Fruit fly (Drosophila melanogaster) whole organism, embryonic: ENCODE measurements around the gene Unc-115a.

ENCODE experiments used
- Aef1 ChIP-seq: fragments of 200-800 bp; sonication (Bioruptor generic); IDR thresholded peaks from 3 replicates; pipeline ENCODE4 v1.3.6; 2022; ENCODE audit warnings: missing biosample characterization, missing genetic modification characterization
- CG10565 ChIP-seq: fragments of 200-800 bp; sonication (Bioruptor generic); optimal IDR thresholded peaks from 3 replicates; lab custom pipeline; 2016; ENCODE audit warnings: missing biosample characterization, mild to moderate bottlenecking, missing genetic modification characterization
- CG11085 ChIP-seq: fragments of 200-800 bp; sonication (Bioruptor generic); IDR thresholded peaks from 2 replicates; pipeline ENCODE4 v1.3.6; 2022; ENCODE audit warnings: missing biosample characterization, missing genetic modification characterization
- CG11723 ChIP-seq: fragments of 200-800 bp; sonication (Bioruptor generic); optimal IDR thresholded peaks from 2 replicates; lab custom pipeline; 2017; ENCODE audit warnings: missing biosample characterization, mild to moderate bottlenecking, missing genetic modification characterization
- CG15479 ChIP-seq: fragments of 200-800 bp; sonication (Bioruptor generic); optimal IDR thresholded peaks from 3 replicates; lab custom pipeline; 2019; ENCODE audit warnings: missing biosample characterization, mild to moderate bottlenecking, missing genetic modification characterization, moderate library complexity
- CG2875 ChIP-seq: fragments of 200-800 bp; sonication (Bioruptor generic); optimal IDR thresholded peaks from 2 replicates; lab custom pipeline; 2017; ENCODE audit warnings: missing biosample characterization, mild to moderate bottlenecking, missing genetic modification characterization, missing genetic modification reagents
- CG2889 ChIP-seq: fragments of 200-800 bp; sonication (Bioruptor generic); IDR thresholded peaks from 3 replicates; pipeline ENCODE4 v1.3.6; 2022; ENCODE audit warnings: missing biosample characterization, missing genetic modification characterization
- CG3726 ChIP-seq: fragments of 200-800 bp; sonication (Bioruptor generic); IDR thresholded peaks from 3 replicates; pipeline ENCODE4, ENCODE4 v1.3.6; 2022; ENCODE audit warnings: missing biosample characterization, missing genetic modification characterization
- CG4282 ChIP-seq: fragments of 200-800 bp; sonication (Bioruptor generic); optimal IDR thresholded peaks from 2 replicates; lab custom pipeline; 2016; ENCODE audit warnings: missing biosample characterization, missing genetic modification characterization
- CG4360 ChIP-seq: fragments of 200-800 bp; sonication (Bioruptor generic); IDR thresholded peaks from 2 replicates; pipeline ENCODE4 v1.3.6; 2022; ENCODE audit warnings: missing biosample characterization, missing genetic modification characterization
- CG5953 ChIP-seq: fragments of 200-800 bp; sonication (Bioruptor generic); IDR thresholded peaks from 2 replicates; pipeline ENCODE4 v1.3.6; 2022; ENCODE audit warnings: missing biosample characterization, missing genetic modification characterization
- CG6175 ChIP-seq: fragments of 200-800 bp; sonication (Bioruptor generic); IDR thresholded peaks from 3 replicates; pipeline ENCODE4 v1.3.6; 2022; ENCODE audit warnings: missing biosample characterization, missing genetic modification characterization
- CG8359 ChIP-seq: fragments of 200-800 bp; sonication (Bioruptor generic); optimal IDR thresholded peaks from 2 replicates; lab custom pipeline; 2017; ENCODE audit warnings: missing biosample characterization, mild to moderate bottlenecking, missing genetic modification characterization, borderline replicate concordance
- CG8388 ChIP-seq: fragments of 200-800 bp; sonication (Bioruptor generic); optimal IDR thresholded peaks from 2 replicates; lab custom pipeline; 2019; ENCODE audit warnings: missing biosample characterization, mild to moderate bottlenecking, missing genetic modification characterization, moderate library complexity
- CG9215 ChIP-seq: fragments of 200-800 bp; sonication (Bioruptor generic); IDR thresholded peaks from 2 replicates; pipeline ENCODE4 v1.3.6; 2022; ENCODE audit warnings: missing biosample characterization, missing genetic modification characterization
- Camta ChIP-seq: fragments of 200-800 bp; sonication (Bioruptor generic); optimal IDR thresholded peaks from 2 replicates; lab custom pipeline; 2016; ENCODE audit warnings: missing biosample characterization, missing genetic modification characterization
- Chrac-16 ChIP-seq: fragments of 200-800 bp; sonication (Bioruptor generic); optimal IDR thresholded peaks from 3 replicates; lab custom pipeline; 2016; ENCODE audit warnings: missing biosample characterization, missing genetic modification characterization
- E2f2 ChIP-seq: fragments of 200-800 bp; sonication (Bioruptor generic); IDR thresholded peaks from 2 replicates; pipeline ENCODE4 v1.3.6; 2022; ENCODE audit warnings: missing biosample characterization, missing genetic modification characterization
- ERR ChIP-seq: fragments of 200-800 bp; sonication (Bioruptor generic); optimal IDR thresholded peaks from 2 replicates; lab custom pipeline; 2016; ENCODE audit warnings: missing biosample characterization, missing genetic modification characterization
- Ets65A ChIP-seq: fragments of 200-800 bp; sonication (Bioruptor generic); peaks from one replicate; lab custom pipeline; 2016; ENCODE audit warnings: missing biosample characterization, missing genetic modification characterization
- Gug ChIP-seq: fragments of 200-800 bp; sonication (Bioruptor generic); IDR thresholded peaks from 4 replicates; pipeline ENCODE4 v1.3.6; 2022; ENCODE audit warnings: missing biosample characterization, missing genetic modification characterization
- Hand ChIP-seq: fragments of 200-800 bp; sonication (Bioruptor generic); optimal IDR thresholded peaks from 2 replicates; lab custom pipeline; 2017; ENCODE audit warnings: mild to moderate bottlenecking, missing biosample characterization, missing genetic modification reagents, missing genetic modification characterization
- Hmr ChIP-seq: fragments of 200-800 bp; sonication (Bioruptor generic); optimal IDR thresholded peaks from 3 replicates; lab custom pipeline; 2017; ENCODE audit warnings: mild to moderate bottlenecking, missing biosample characterization, missing genetic modification reagents, missing genetic modification characterization
- Hr3 ChIP-seq: fragments of 200-800 bp; sonication (Bioruptor generic); optimal IDR thresholded peaks from 3 replicates; lab custom pipeline; 2016; ENCODE audit warnings: missing biosample characterization, missing genetic modification characterization
- Hr39 ChIP-seq: fragments of >200 bp; optimal IDR thresholded peaks from 2 replicates; lab custom pipeline; 2017
- NK7.1 ChIP-seq: fragments of 200-800 bp; sonication (Bioruptor generic); optimal IDR thresholded peaks from 3 replicates; lab custom pipeline; 2016; ENCODE audit warnings: missing biosample characterization, missing genetic modification characterization
- Nf-YA ChIP-seq: fragments of 200-800 bp; sonication (Bioruptor generic); IDR thresholded peaks from 2 replicates; pipeline ENCODE4 v1.3.6; 2022; ENCODE audit warnings: missing biosample characterization, missing genetic modification characterization
- abd-A ChIP-seq: fragments of 200-800 bp; sonication (Bioruptor generic); optimal IDR thresholded peaks from 3 replicates; lab custom pipeline; 2019; ENCODE audit warnings: missing biosample characterization, mild to moderate bottlenecking, missing genetic modification characterization, moderate library complexity
- ap ChIP-seq: fragments of 200-800 bp; sonication (Bioruptor generic); IDR thresholded peaks from 2 replicates; pipeline ENCODE4 v1.3.6; 2022; ENCODE audit warnings: missing biosample characterization, missing genetic modification characterization
- az2 ChIP-seq: fragments of 200-800 bp; sonication (Bioruptor generic); optimal IDR thresholded peaks from 3 replicates; lab custom pipeline; 2016; ENCODE audit warnings: missing biosample characterization, missing genetic modification characterization
- bab2 ChIP-seq: fragments of 200-800 bp; sonication (Bioruptor generic); optimal IDR thresholded peaks from 2 replicates; lab custom pipeline; 2016; ENCODE audit warnings: missing biosample characterization, missing genetic modification characterization
- cg ChIP-seq: fragments of 200-800 bp; sonication (Bioruptor generic); optimal IDR thresholded peaks from 3 replicates; lab custom pipeline; 2019; ENCODE audit warnings: missing biosample characterization, mild to moderate bottlenecking, missing genetic modification characterization, moderate library complexity
- dati ChIP-seq: fragments of 200-800 bp; sonication (Bioruptor generic); IDR thresholded peaks from 2 replicates; pipeline ENCODE4 v1.3.6; 2022; ENCODE audit warnings: missing biosample characterization, missing genetic modification characterization
- dimm ChIP-seq: fragments of 200-800 bp; sonication (Bioruptor generic); IDR thresholded peaks from 2 replicates; pipeline ENCODE4 v1.3.6; 2022; ENCODE audit warnings: missing biosample characterization, missing genetic modification characterization
- dmrt11E ChIP-seq: fragments of 200-800 bp; sonication (Bioruptor generic); optimal IDR thresholded peaks from 3 replicates; lab custom pipeline; 2018; ENCODE audit warnings: missing biosample characterization, mild to moderate bottlenecking, missing genetic modification characterization, moderate library complexity
- fd96Cb ChIP-seq: fragments of 200-800 bp; sonication (Bioruptor generic); optimal IDR thresholded peaks from 2 replicates; lab custom pipeline; 2018; ENCODE audit warnings: missing biosample characterization, mild to moderate bottlenecking, missing genetic modification characterization, moderate library complexity
- her ChIP-seq: fragments of 200-800 bp; sonication (Bioruptor generic); optimal IDR thresholded peaks from 2 replicates; lab custom pipeline; 2016; ENCODE audit warnings: missing biosample characterization, missing genetic modification characterization
- hth ChIP-seq: fragments of >200 bp; optimal IDR thresholded peaks from 2 replicates; lab custom pipeline; 2017; ENCODE audit warnings: inconsistent platforms
- jumu ChIP-seq: fragments of 200-800 bp; sonication (Bioruptor generic); optimal IDR thresholded peaks from 3 replicates; lab custom pipeline; 2016; ENCODE audit warnings: missing biosample characterization, missing genetic modification characterization
- mam ChIP-seq: fragments of 200-800 bp; sonication (Bioruptor generic); optimal IDR thresholded peaks from 3 replicates; lab custom pipeline; 2016; ENCODE audit warnings: missing biosample characterization, missing genetic modification characterization
- mirr ChIP-seq: fragments of 200-800 bp; sonication (Bioruptor generic); optimal IDR thresholded peaks from 3 replicates; lab custom pipeline; 2018; ENCODE audit warnings: missing biosample characterization, mild to moderate bottlenecking, missing genetic modification characterization
- onecut ChIP-seq: fragments of 200-800 bp; sonication (Bioruptor generic); IDR thresholded peaks from 2 replicates; pipeline ENCODE4 v1.3.6; 2022; ENCODE audit warnings: missing biosample characterization, missing genetic modification characterization
- otp ChIP-seq: fragments of 200-800 bp; sonication (Bioruptor generic); IDR thresholded peaks from 3 replicates; pipeline ENCODE4, ENCODE4 v1.3.6; 2022; ENCODE audit warnings: missing biosample characterization, missing genetic modification characterization
- phol ChIP-seq: fragments of 200-800 bp; sonication (Bioruptor generic); optimal IDR thresholded peaks from 3 replicates; lab custom pipeline; 2018; ENCODE audit warnings: missing biosample characterization, mild to moderate bottlenecking, missing genetic modification characterization, moderate library complexity
- sc ChIP-seq, 3 experiments: fragments of >200 bp in 2 of 3; fragments of 200-800 bp in 1 of 3; sonication (Bioruptor generic) in 1 of 3; optimal IDR thresholded peaks; 2 replicates in 2 of 3; 3 replicates in 1 of 3; lab custom pipeline; 2017; ENCODE audit warnings: mild to moderate bottlenecking in 1 of 3, missing biosample characterization in 1 of 3, missing genetic modification characterization in 1 of 3, missing genetic modification reagents in 1 of 3
- sens-2 ChIP-seq: fragments of 200-800 bp; sonication (Bioruptor generic); IDR thresholded peaks from 2 replicates; pipeline ENCODE4 v1.3.6; 2022; ENCODE audit warnings: missing biosample characterization, missing genetic modification characterization
- sna ChIP-seq: fragments of 200-800 bp; sonication (Bioruptor generic); IDR thresholded peaks from 2 replicates; pipeline ENCODE4 v1.3.6; 2022; ENCODE audit warnings: missing biosample characterization, missing genetic modification characterization; ENCODE audit not compliant: partially characterized antibody
- trh ChIP-seq: fragments of 200-800 bp; sonication (Bioruptor generic); optimal IDR thresholded peaks from 2 replicates; lab custom pipeline; 2016; ENCODE audit warnings: missing biosample characterization, missing genetic modification characterization
- unc-4 ChIP-seq: fragments of 200-800 bp; sonication (Bioruptor generic); IDR thresholded peaks from 2 replicates; pipeline ENCODE4 v1.3.6; 2022; ENCODE audit warnings: missing biosample characterization, missing genetic modification characterization; ENCODE audit not compliant: partially characterized antibody
- unpg ChIP-seq: fragments of 200-800 bp; sonication (Bioruptor generic); optimal IDR thresholded peaks from 3 replicates; lab custom pipeline; 2018; ENCODE audit warnings: missing biosample characterization, mild to moderate bottlenecking, missing genetic modification characterization, moderate library complexity
- vnd ChIP-seq: fragments of 200-800 bp; sonication (Bioruptor generic); IDR thresholded peaks from 3 replicates; pipeline ENCODE4 v1.3.6; 2022; ENCODE audit warnings: missing biosample characterization, missing genetic modification characterization; ENCODE audit not compliant: partially characterized antibody
- zen2 ChIP-seq: fragments of 200-800 bp; sonication (Bioruptor generic); IDR thresholded peaks from 3 replicates; pipeline ENCODE4 v1.3.6; 2022; ENCODE audit warnings: missing biosample characterization, missing genetic modification characterization; ENCODE audit not compliant: partially characterized antibody

The Unc-115a gene

dm6 chr3R:9754487-9754886 is 49.3 kb upstream of the Unc-115a start, which contains the start of gene Tti1 (continued):
- TF ChIP-seq CG4360 (GFP tag; lab: Robert Waterston, UW): no peak
- TF ChIP-seq hth (lab: Kevin White, UChicago): no peak
- no peak for TF ChIP-seq CG3726 (GFP tag; lab: Robert Waterston, UW)
- 0 out of 2 replicates have a peak, but pooled peaks have one; percentile 27 for TF ChIP-seq sna (GFP tag; lab: Robert Waterston, UW)
- no peak for TF ChIP-seq jumu (GFP tag; lab: Kevin White, UChicago)
- TF ChIP-seq NK7.1 (GFP tag; lab: Kevin White, UChicago): no peak
- no peak for TF ChIP-seq az2 (GFP tag; lab: Kevin White, UChicago)
- TF ChIP-seq otp (GFP tag; lab: Robert Waterston, UW): no peak
- TF ChIP-seq phol: no peak
- TF ChIP-seq Hr39 (lab: Kevin White, UChicago): no peak
- no peak for TF ChIP-seq sens-2 (GFP tag; lab: Robert Waterston, UW)
- no peak for TF ChIP-seq bab2
- no peak for TF ChIP-seq Hr3 (GFP tag; lab: Kevin White, UChicago)
- peak; percentile 9; the same call in 1 of the 2 replicates for TF ChIP-seq CG11085 (GFP tag; lab: Robert Waterston, UW)
- TF ChIP-seq her (GFP tag; lab: Kevin White, UChicago): no peak
- no peak for TF ChIP-seq CG11723 (GFP tag; lab: Kevin White, UChicago)
- TF ChIP-seq zen2: 0 out of 3 replicates have a peak, but pooled peaks have one; percentile 7
- no peak for TF ChIP-seq Hand (GFP tag; lab: Kevin White, UChicago)
- TF ChIP-seq CG9215: no peak
- no peak for TF ChIP-seq dati (GFP tag; lab: Robert Waterston, UW)
- no peak for TF ChIP-seq unpg (GFP tag; lab: Kevin White, UChicago)
- no peak for TF ChIP-seq trh (GFP tag; lab: Kevin White, UChicago)
- no peak for TF ChIP-seq vnd
- TF ChIP-seq Camta (GFP tag; lab: Kevin White, UChicago): no peak
- TF ChIP-seq dimm (GFP tag; lab: Robert Waterston, UW): no peak
- no peak for TF ChIP-seq CG6175 (GFP tag; lab: Robert Waterston, UW)
- TF ChIP-seq CG5953 (GFP tag; lab: Robert Waterston, UW): no peak
- no peak for TF ChIP-seq CG10565 (GFP tag; lab: Kevin White, UChicago)
- no peak for TF ChIP-seq ERR
- no peak for TF ChIP-seq ap (GFP tag; lab: Robert Waterston, UW)
- TF ChIP-seq CG8388 (GFP tag; lab: Kevin White, UChicago): no peak
- TF ChIP-seq mam (GFP tag; lab: Kevin White, UChicago): no peak
- no peak for TF ChIP-seq CG2889
- no peak for TF ChIP-seq dmrt11E
- no peak for TF ChIP-seq CG2875
- peak; percentile 92 for TF ChIP-seq E2f2
- TF ChIP-seq Gug (GFP tag; lab: Robert Waterston, UW): no peak
- no peak for TF ChIP-seq CG4282
- no peak for TF ChIP-seq CG15479 (GFP tag; lab: Kevin White, UChicago)
- 0 out of 2 replicates have a peak, but pooled peaks have one; percentile 18 for TF ChIP-seq unc-4 (GFP tag; lab: Robert Waterston, UW)
- no peak for TF ChIP-seq sc (optimal IDR thresholded peaks at IDR 0.05; lab: Kevin White, UChicago)
- TF ChIP-seq sc (GFP tag; optimal IDR thresholded peaks at IDR 0.05; lab: Kevin White, UChicago): no peak
- TF ChIP-seq Hmr (GFP tag; lab: Kevin White, UChicago): no peak
- TF ChIP-seq mirr (GFP tag; lab: Kevin White, UChicago): no peak
- no peak for TF ChIP-seq Aef1 (GFP tag; lab: Robert Waterston, UW)
- TF ChIP-seq fd96Cb: no peak
- TF ChIP-seq onecut (GFP tag; lab: Robert Waterston, UW): no peak
- no peak for TF ChIP-seq Nf-YA (GFP tag; lab: Robert Waterston, UW)
- TF ChIP-seq cg: no peak
- no peak for TF ChIP-seq CG8359 (GFP tag; lab: Kevin White, UChicago)
- TF ChIP-seq abd-A (tag; lab: Kevin White, UChicago): no peak
- no peak for TF ChIP-seq Ets65A (GFP tag; lab: Kevin White, UChicago)
- TF ChIP-seq Chrac-16 (GFP tag; lab: Kevin White, UChicago): no peak
